Worm (Caenorhabditis elegans) whole organism, midembryonic: Measurements from ENCODE around the gene F35F10.1.

Experiments
- T22C8.4 ChIP-seq: fragments of 200-800 bp; sonication (Bioruptor generic); IDR thresholded peaks from 2 replicates; pipeline ENCODE4 v1.3.6; 2022; ENCODE audit warnings: missing genetic modification characterization, missing compliant biosample characterization
- cog-1 ChIP-seq: sonication (generic microtip); optimal IDR thresholded peaks from 2 replicates; lab custom pipeline; 2016; ENCODE audit warnings: missing genetic modification characterization, missing compliant biosample characterization
- flt-1 ChIP-seq: fragments of 200-800 bp; sonication (Bioruptor generic); IDR thresholded peaks from 2 replicates; pipeline ENCODE4 v1.3.6; 2022; ENCODE audit warnings: missing genetic modification characterization, missing compliant biosample characterization
- klf-2 ChIP-seq: fragments of 200-800 bp; sonication (Bioruptor generic); conservative IDR thresholded peaks from 2 replicates; pipeline ENCODE4 v1.3.6; 2022; ENCODE audit warnings: missing genetic modification reagents, missing genetic modification characterization, missing compliant biosample characterization
- med-1 ChIP-seq: sonication (generic microtip); optimal IDR thresholded peaks from 2 replicates; lab custom pipeline; 2017; ENCODE audit warnings: missing genetic modification characterization, mild to moderate bottlenecking, missing compliant biosample characterization, antibody characterized with exemption, missing genetic modification reagents; ENCODE audit not compliant: insufficient read depth
- ref-1 ChIP-seq: fragments of 200-800 bp; sonication (Bioruptor generic); conservative IDR thresholded peaks from 2 replicates; pipeline ENCODE4 v1.3.6; 2022; ENCODE audit warnings: missing genetic modification reagents, missing genetic modification characterization, missing compliant biosample characterization
- tab-1 ChIP-seq: fragments of 200-800 bp; sonication (Bioruptor generic); IDR thresholded peaks from 2 replicates; pipeline ENCODE4 v1.3.6; 2022; ENCODE audit warnings: missing genetic modification characterization, missing compliant biosample characterization
- ztf-23 ChIP-seq: fragments of 200-800 bp; sonication (Bioruptor generic); IDR thresholded peaks from 2 replicates; pipeline ENCODE4 v1.3.6; 2022; ENCODE audit warnings: missing genetic modification reagents, missing genetic modification characterization, missing compliant biosample characterization
- ztf-29 ChIP-seq: fragments of 200-800 bp; sonication (Bioruptor generic); IDR thresholded peaks from 2 replicates; pipeline ENCODE4 v1.3.6; 2022; ENCODE audit warnings: missing genetic modification reagents, missing genetic modification characterization, missing compliant biosample characterization

F35F10.1 gene

DNA sequence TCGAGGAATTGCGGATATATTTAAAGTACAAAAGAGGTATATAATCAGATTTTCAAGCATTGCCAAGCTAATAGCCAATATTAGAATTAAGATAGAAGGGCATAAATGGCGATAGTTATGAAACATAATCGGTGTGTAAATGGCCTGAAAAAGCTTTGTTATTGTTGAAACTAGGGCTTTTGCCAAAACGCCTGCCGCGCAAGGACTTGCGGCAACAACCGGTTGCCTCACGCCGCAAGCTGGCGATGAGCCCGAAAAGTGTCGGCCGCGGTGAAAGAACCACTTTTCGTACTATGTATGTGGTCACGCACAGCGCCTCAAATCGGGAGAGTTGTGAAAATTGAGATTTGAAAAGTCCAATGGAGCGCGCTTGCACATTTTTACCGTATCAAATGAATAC lies 16.7 kb upstream of the F35F10.1 start:
- TF ChIP-seq flt-1 (GFP tag; lab: Robert Waterston, UW) = no peak
- TF ChIP-seq ref-1 (GFP tag; lab: Robert Waterston, UW) = no peak
- no peak for TF ChIP-seq klf-2
- no peak for TF ChIP-seq ztf-29 (GFP tag; lab: Robert Waterston, UW)
- no peak for TF ChIP-seq T22C8.4 (GFP tag; lab: Robert Waterston, UW)
- TF ChIP-seq tab-1 (GFP tag; lab: Robert Waterston, UW) = no peak
- TF ChIP-seq cog-1 (tag; lab: Kevin White, UChicago) = no peak
- no peak for TF ChIP-seq med-1 (GFP tag; lab: Kevin White, UChicago)
- no peak for TF ChIP-seq ztf-23

DNA sequence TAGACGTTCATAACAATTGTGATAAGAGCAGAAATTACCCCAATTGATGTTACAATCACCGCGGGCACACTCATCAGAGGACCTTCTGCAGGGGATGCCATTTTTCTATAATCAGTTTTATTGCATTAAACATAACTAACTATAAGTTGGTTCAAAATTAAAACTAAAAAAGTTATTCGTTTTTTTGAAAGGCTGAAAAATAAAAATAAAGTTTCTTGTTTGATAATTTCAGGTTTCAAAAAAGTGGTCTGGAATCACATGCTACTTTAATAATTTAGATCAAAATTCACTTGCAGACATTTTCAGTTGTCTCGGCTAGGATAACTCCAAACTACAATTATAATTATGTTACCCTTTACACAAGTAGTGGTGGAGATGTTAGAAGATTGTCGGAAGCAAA lies 14.2 kb upstream of the F35F10.1 start, which contains the start of gene srbc-1:
Gene srbc-1, minus strand, starts transcription at position 101 of the 400 bp plus-strand sequence.
- TF ChIP-seq med-1 (GFP tag; lab: Kevin White, UChicago) = no peak
- no peak for TF ChIP-seq klf-2
- no peak for TF ChIP-seq cog-1 (tag; lab: Kevin White, UChicago)
- no peak for TF ChIP-seq T22C8.4 (GFP tag; lab: Robert Waterston, UW)
- TF ChIP-seq ref-1 (GFP tag; lab: Robert Waterston, UW) = no peak
- no peak for TF ChIP-seq ztf-29 (GFP tag; lab: Robert Waterston, UW)
- no peak for TF ChIP-seq flt-1 (GFP tag; lab: Robert Waterston, UW)
- no peak for TF ChIP-seq ztf-23
- TF ChIP-seq tab-1 (GFP tag; lab: Robert Waterston, UW) = no peak

DNA sequence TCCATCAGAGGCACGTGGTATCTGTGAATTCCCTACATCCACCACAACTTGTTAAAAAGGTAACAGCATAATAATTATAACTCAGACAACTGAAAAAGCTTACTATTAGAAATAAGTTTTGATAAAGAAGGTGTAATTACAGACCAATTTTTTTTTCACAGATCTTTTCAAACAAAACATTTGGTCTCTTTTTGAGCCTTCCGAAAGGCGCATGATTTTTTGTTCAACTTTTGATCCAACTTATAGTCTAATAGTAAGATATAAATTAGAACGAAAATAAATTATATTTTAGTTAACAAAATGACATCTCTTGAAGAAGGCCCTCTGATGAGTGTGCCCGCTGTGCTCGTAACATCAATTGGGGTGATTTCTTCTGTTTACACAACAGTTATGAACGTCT lies 7.9 kb upstream of the F35F10.1 start, which contains the start of gene srbc-3:
Gene srbc-3, plus strand, starts transcription at position 301 of the 400 bp plus-strand sequence.
- TF ChIP-seq flt-1 (GFP tag; lab: Robert Waterston, UW) (no peak), ref-1 (GFP tag; lab: Robert Waterston, UW) (no peak), med-1 (GFP tag; lab: Kevin White, UChicago) (no peak), cog-1 (tag; lab: Kevin White, UChicago) (no peak), klf-2 (no peak)

DNA sequence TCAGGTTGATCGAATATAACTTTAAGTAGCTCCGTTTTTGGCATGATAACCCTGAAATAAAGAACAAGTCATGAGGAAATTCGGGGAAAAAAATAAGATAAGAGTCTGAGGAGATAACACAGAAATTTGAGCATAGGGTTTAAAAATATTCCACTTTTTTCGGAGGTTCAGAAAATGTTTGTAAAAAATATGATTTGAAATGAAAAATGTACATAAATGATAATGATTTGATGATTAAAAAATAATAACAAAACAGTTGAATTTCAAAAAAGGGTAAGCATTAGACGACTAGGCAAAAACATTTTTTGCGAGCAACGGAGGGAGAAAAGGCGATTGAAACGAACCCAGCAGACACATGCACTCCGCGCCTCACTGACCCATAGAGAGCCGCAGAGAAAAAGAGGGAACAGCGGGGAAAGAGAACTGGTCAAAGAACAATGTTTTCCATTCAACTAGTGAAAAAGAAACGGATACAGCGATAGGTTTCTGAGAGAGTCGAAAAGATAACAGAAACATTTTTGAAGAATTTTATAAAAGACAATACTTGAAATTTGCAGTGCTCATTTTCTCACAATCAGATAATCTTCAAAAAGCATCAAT lies 3.9 kb upstream of the F35F10.1 start, which contains the start of gene arrd-18:
Gene arrd-18, minus strand, starts transcription at position 51 of the 600 bp plus-strand sequence.
- no peak for TF ChIP-seq ref-1 (GFP tag; lab: Robert Waterston, UW)
- no peak for TF ChIP-seq flt-1 (GFP tag; lab: Robert Waterston, UW)
- no peak for TF ChIP-seq tab-1 (GFP tag; lab: Robert Waterston, UW)
- TF ChIP-seq ztf-23 = no peak
- TF ChIP-seq T22C8.4 (GFP tag; lab: Robert Waterston, UW) = no peak
- no peak for TF ChIP-seq ztf-29 (GFP tag; lab: Robert Waterston, UW)
- no peak for TF ChIP-seq med-1 (GFP tag; lab: Kevin White, UChicago)
- TF ChIP-seq klf-2 = no peak
- no peak for TF ChIP-seq cog-1 (tag; lab: Kevin White, UChicago)

DNA sequence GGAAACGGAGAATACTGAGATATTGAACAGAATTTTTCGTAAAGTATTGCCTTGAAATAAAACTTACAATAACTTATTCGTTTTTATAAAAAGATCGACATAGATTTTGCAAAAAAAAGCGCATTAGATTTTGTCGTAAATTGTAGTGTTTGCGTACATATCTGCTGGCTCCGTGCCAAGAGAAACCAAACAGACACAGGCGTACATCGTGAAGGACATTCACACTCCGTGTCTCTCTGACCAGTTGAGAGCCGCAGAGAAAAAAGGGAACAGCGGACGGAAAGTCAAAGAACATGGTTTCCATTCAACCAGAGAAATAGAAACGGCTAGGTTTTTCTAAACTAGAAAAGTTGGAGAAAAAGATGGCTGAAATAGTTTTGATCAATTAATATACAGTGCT lies 799 bp upstream of the F35F10.1 start, which contains the start of gene arrd-19:
Gene arrd-19, minus strand, starts transcription at position 209 of the 400 bp plus-strand sequence.
- TF ChIP-seq flt-1 (GFP tag; lab: Robert Waterston, UW) = no peak
- TF ChIP-seq ztf-29 (GFP tag; lab: Robert Waterston, UW) = no peak
- TF ChIP-seq tab-1 (GFP tag; lab: Robert Waterston, UW) = no peak
- TF ChIP-seq med-1 (GFP tag; lab: Kevin White, UChicago) = no peak
- TF ChIP-seq klf-2 = no peak
- TF ChIP-seq ref-1 (GFP tag; lab: Robert Waterston, UW) = no peak
- no peak for TF ChIP-seq cog-1 (tag; lab: Kevin White, UChicago)
- TF ChIP-seq T22C8.4 (GFP tag; lab: Robert Waterston, UW) = no peak
- no peak for TF ChIP-seq ztf-23

DNA sequence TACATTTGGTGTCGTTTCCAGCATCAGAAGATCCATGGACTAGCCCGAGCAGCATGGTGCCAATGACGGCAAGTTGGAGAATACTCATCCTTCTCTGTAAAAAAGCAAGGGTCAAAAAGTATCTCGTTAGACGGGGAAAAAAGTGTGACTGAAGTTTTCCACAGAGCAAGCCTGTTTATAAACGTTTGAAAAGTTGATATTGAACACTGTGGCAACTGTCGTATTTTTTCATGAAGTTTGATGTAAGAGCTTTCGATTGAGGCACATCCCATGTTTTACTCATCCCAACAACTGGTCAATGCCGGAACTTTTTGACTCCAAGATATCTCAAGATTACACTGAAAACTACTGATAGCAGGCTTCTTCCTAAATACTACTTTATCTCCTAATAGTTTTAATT lies 2.9 kb downstream of the F35F10.1 start, which contains the start of gene F35F10.13:
Gene F35F10.13, minus strand, starts transcription at position 101 of the 400 bp plus-strand sequence.
- TF ChIP-seq cog-1 (tag; lab: Kevin White, UChicago) = no peak
- TF ChIP-seq med-1 (GFP tag; lab: Kevin White, UChicago) = no peak
- no peak for TF ChIP-seq ztf-29 (GFP tag; lab: Robert Waterston, UW)
- no peak for TF ChIP-seq T22C8.4 (GFP tag; lab: Robert Waterston, UW)
- TF ChIP-seq ref-1 (GFP tag; lab: Robert Waterston, UW) = no peak
- no peak for TF ChIP-seq tab-1 (GFP tag; lab: Robert Waterston, UW)
- no peak for TF ChIP-seq ztf-23

DNA sequence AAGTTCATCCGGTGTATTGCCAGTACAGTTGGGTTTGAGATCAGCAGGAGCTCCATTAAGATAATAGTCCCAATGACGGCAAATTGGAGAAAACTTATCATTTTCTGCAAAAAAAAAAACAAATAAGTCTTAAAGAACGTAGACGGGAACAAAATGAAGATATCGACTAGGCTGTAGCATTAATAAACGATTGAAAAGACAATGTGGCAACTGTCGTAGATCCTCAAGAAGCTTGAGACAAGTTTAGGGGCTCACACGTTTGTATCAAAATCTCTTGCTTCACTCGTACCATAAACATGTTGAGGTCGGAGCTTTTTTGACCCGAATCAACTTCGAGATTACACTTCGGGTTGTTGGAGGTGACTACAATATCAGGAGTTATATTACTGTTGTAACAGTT lies 3.9 kb downstream of the F35F10.1 start, which contains the start of gene F35F10.14:
Gene F35F10.14, minus strand, starts transcription at position 101 of the 400 bp plus-strand sequence.
- TF ChIP-seq cog-1 (tag; lab: Kevin White, UChicago) (no peak), T22C8.4 (GFP tag; lab: Robert Waterston, UW) (no peak), tab-1 (GFP tag; lab: Robert Waterston, UW) (no peak), ztf-29 (GFP tag; lab: Robert Waterston, UW) (no peak), med-1 (GFP tag; lab: Kevin White, UChicago) (no peak), flt-1 (GFP tag; lab: Robert Waterston, UW) (no peak), ref-1 (GFP tag; lab: Robert Waterston, UW) (no peak), ztf-23 (no peak), klf-2 (no peak)

DNA sequence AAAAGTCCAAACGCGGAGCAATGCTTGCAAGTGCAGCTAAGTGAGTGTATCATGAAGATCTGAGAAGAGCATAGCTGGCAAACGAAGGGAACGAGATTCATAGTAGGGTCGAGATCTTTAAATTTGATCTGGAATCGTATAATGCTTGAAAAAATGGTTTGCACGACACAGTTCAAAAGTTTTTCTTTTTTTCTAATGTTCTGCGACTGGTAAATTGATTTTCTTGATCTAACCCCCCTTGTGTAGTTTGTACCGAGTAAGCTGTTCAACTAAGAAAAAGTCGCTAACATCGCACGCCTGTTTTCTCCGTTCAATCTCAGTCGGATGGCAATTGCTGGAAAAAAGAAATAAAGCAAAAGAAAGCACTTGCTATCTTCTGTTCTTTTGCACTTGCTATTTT lies 4.3 kb downstream of the F35F10.1 start, which contains the start of gene C17B7.14:
Gene C17B7.14, minus strand, starts transcription at position 101 of the 400 bp plus-strand sequence.
- TF ChIP-seq ref-1 (GFP tag; lab: Robert Waterston, UW) (no peak), T22C8.4 (GFP tag; lab: Robert Waterston, UW) (no peak), ztf-29 (GFP tag; lab: Robert Waterston, UW) (no peak), ztf-23 (no peak), klf-2 (no peak), flt-1 (GFP tag; lab: Robert Waterston, UW) (no peak), med-1 (GFP tag; lab: Kevin White, UChicago) (no peak), cog-1 (tag; lab: Kevin White, UChicago) (no peak), tab-1 (GFP tag; lab: Robert Waterston, UW) (no peak)

DNA sequence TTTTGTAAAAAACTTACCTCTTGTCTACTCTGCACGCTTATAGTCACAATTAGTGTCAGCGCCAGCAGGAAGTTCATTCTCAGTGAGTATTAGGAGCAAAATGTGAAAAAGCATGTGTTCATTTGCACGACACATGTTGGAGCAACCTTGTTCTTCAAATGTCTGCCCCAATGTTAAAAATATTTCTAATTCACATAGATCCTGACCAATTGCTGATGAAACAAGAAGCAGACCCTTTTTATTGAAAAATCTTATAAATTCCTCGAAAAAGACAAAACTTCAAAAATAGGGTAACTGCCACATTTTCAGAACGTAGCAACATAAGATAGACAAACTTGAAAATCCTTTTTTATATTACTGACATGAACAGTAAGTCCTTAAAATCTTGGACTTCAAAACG lies 8.1 kb downstream of the F35F10.1 start, which contains the start of gene C17B7.8:
Gene C17B7.8, minus strand, starts transcription at position 101 of the 400 bp plus-strand sequence.
- TF ChIP-seq cog-1 (tag; lab: Kevin White, UChicago) = no peak
- TF ChIP-seq klf-2 = no peak
- no peak for TF ChIP-seq med-1 (GFP tag; lab: Kevin White, UChicago)
- TF ChIP-seq ztf-23 = no peak
- TF ChIP-seq ref-1 (GFP tag; lab: Robert Waterston, UW) = no peak
- no peak for TF ChIP-seq flt-1 (GFP tag; lab: Robert Waterston, UW)
- no peak for TF ChIP-seq tab-1 (GFP tag; lab: Robert Waterston, UW)
- no peak for TF ChIP-seq T22C8.4 (GFP tag; lab: Robert Waterston, UW)
- no peak for TF ChIP-seq ztf-29 (GFP tag; lab: Robert Waterston, UW)
